Fruit fly (Drosophila melanogaster) whole organism, prepupa: Measurements from ENCODE around the gene Ir94b.

Experiments
- Blimp-1 ChIP-seq: fragments of 200-800 bp; sonication (Bioruptor generic); optimal IDR thresholded peaks from 3 replicates; lab custom pipeline; 2017; ENCODE audit warnings: missing biosample characterization, missing genetic modification characterization, mild to moderate bottlenecking, moderate library complexity, missing genetic modification reagents
- CG10631 ChIP-seq: fragments of 200-800 bp; sonication (Bioruptor generic); optimal IDR thresholded peaks from 2 replicates; lab custom pipeline; 2016; ENCODE audit warnings: missing biosample characterization, missing genetic modification characterization
- CG10669 ChIP-seq: fragments of 200-800 bp; sonication (Bioruptor generic); optimal IDR thresholded peaks from 3 replicates; lab custom pipeline; 2018; ENCODE audit warnings: missing biosample characterization, mild to moderate bottlenecking, missing genetic modification characterization, moderate library complexity
- CG11294 ChIP-seq: fragments of 200-800 bp; sonication (Bioruptor generic); IDR thresholded peaks from 2 replicates; pipeline ENCODE4 v1.3.6; 2022; ENCODE audit warnings: missing biosample characterization, missing genetic modification characterization
- CG11762 ChIP-seq: fragments of 200-800 bp; sonication (Bioruptor generic); optimal IDR thresholded peaks from 3 replicates; lab custom pipeline; 2016; ENCODE audit warnings: missing biosample characterization, missing genetic modification characterization; ENCODE audit not compliant: insufficient read depth
- CG11902 ChIP-seq: fragments of 200-800 bp; sonication (Bioruptor generic); optimal IDR thresholded peaks from 3 replicates; lab custom pipeline; 2016; ENCODE audit warnings: missing biosample characterization, missing genetic modification characterization
- CG15336 ChIP-seq: fragments of 200-800 bp; sonication (Bioruptor generic); IDR thresholded peaks from 2 replicates; pipeline ENCODE4 v1.3.6; 2022; ENCODE audit warnings: missing biosample characterization, missing genetic modification characterization
- CG16779 ChIP-seq: fragments of 200-800 bp; sonication (Bioruptor generic); optimal IDR thresholded peaks from 3 replicates; lab custom pipeline; 2017; ENCODE audit warnings: missing biosample characterization, mild to moderate bottlenecking, missing genetic modification characterization
- CG3032 ChIP-seq: fragments of 200-800 bp; optimal IDR thresholded peaks from 2 replicates; lab custom pipeline; 2019; ENCODE audit warnings: missing biosample characterization, mild to moderate bottlenecking, missing genetic modification characterization, moderate library complexity
- CG31627 ChIP-seq: fragments of 200-800 bp; sonication (Bioruptor generic); optimal IDR thresholded peaks from 3 replicates; lab custom pipeline; 2016; ENCODE audit warnings: missing biosample characterization, missing genetic modification characterization
- CG32006 ChIP-seq: fragments of 200-800 bp; sonication (Bioruptor generic); optimal IDR thresholded peaks from 3 replicates; lab custom pipeline; 2017; ENCODE audit warnings: missing biosample characterization, mild to moderate bottlenecking, missing genetic modification characterization
- CG3919 ChIP-seq: fragments of 200-800 bp; sonication (Bioruptor generic); optimal IDR thresholded peaks from 3 replicates; lab custom pipeline; 2016; ENCODE audit warnings: missing biosample characterization, missing genetic modification characterization
- CG6163 ChIP-seq: fragments of 200-800 bp; sonication (Bioruptor generic); IDR thresholded peaks from 3 replicates; pipeline ENCODE4 v1.3.6; 2022; ENCODE audit warnings: missing biosample characterization, missing genetic modification characterization
- CG6792 ChIP-seq: fragments of 200-800 bp; sonication (Bioruptor generic); optimal IDR thresholded peaks from 3 replicates; lab custom pipeline; 2016; ENCODE audit warnings: missing biosample characterization, missing genetic modification characterization
- CG6808 ChIP-seq: fragments of 200-800 bp; sonication (Bioruptor generic); optimal IDR thresholded peaks from 3 replicates; lab custom pipeline; 2017; ENCODE audit warnings: missing biosample characterization, missing genetic modification characterization, mild to moderate bottlenecking, moderate library complexity, missing genetic modification reagents
- CG6854 ChIP-seq: fragments of 200-800 bp; sonication (Bioruptor generic); optimal IDR thresholded peaks from 2 replicates; lab custom pipeline; 2017; ENCODE audit warnings: missing biosample characterization, mild to moderate bottlenecking, missing genetic modification characterization
- CG7368 ChIP-seq: fragments of 200-800 bp; sonication (Bioruptor generic); optimal IDR thresholded peaks from 3 replicates; lab custom pipeline; 2016; ENCODE audit warnings: missing biosample characterization, missing genetic modification characterization
- CG8119 ChIP-seq: fragments of 200-800 bp; sonication (Bioruptor generic); IDR thresholded peaks from 3 replicates; pipeline ENCODE4 v1.3.6; 2022; ENCODE audit warnings: missing biosample characterization, missing genetic modification characterization
- CG8319 ChIP-seq: fragments of 200-800 bp; sonication (Bioruptor generic); optimal IDR thresholded peaks from 3 replicates; lab custom pipeline; 2016; ENCODE audit warnings: missing biosample characterization, missing genetic modification characterization
- CG8632 ChIP-seq: fragments of 200-800 bp; sonication (Bioruptor generic); optimal IDR thresholded peaks from 3 replicates; lab custom pipeline; 2016; ENCODE audit warnings: missing biosample characterization, missing genetic modification characterization
- CG9139 ChIP-seq: fragments of 200-800 bp; sonication (Bioruptor generic); optimal IDR thresholded peaks from 3 replicates; lab custom pipeline; 2017; ENCODE audit warnings: missing biosample characterization, mild to moderate bottlenecking, missing genetic modification characterization
- Eip75B ChIP-seq: fragments of 200-800 bp; sonication (Bioruptor generic); optimal IDR thresholded peaks from 3 replicates; lab custom pipeline; 2016; ENCODE audit warnings: missing biosample characterization, missing genetic modification characterization
- Eip78C ChIP-seq: fragments of 200-800 bp; sonication (Bioruptor generic); peaks from one replicate; lab custom pipeline; 2016; ENCODE audit warnings: missing biosample characterization, missing genetic modification characterization
- Eip93F ChIP-seq: fragments of 200-800 bp; sonication (Bioruptor generic); optimal IDR thresholded peaks from 2 replicates; lab custom pipeline; 2016; ENCODE audit warnings: missing biosample characterization, mild to moderate bottlenecking, missing genetic modification characterization
- Ets21C ChIP-seq: fragments of 200-800 bp; sonication (Bioruptor generic); optimal IDR thresholded peaks from 3 replicates; lab custom pipeline; 2016; ENCODE audit warnings: missing biosample characterization, missing genetic modification characterization
- Ets96B ChIP-seq: fragments of 200-800 bp; optimal IDR thresholded peaks from 2 replicates; lab custom pipeline; 2019; ENCODE audit warnings: missing biosample characterization, mild to moderate bottlenecking, missing genetic modification characterization, moderate library complexity
- Gug ChIP-seq: fragments of 200-800 bp; sonication (Bioruptor generic); IDR thresholded peaks from 2 replicates; pipeline ENCODE4 v1.3.6; 2022; ENCODE audit warnings: missing biosample characterization, missing genetic modification characterization
- Hr38 ChIP-seq: sonication (Bioruptor generic); optimal IDR thresholded peaks from 2 replicates; lab custom pipeline; 2016; ENCODE audit warnings: missing biosample characterization, missing genetic modification characterization
- Hr39 ChIP-seq: fragments of 200-800 bp; sonication (Bioruptor generic); optimal IDR thresholded peaks from 2 replicates; lab custom pipeline; 2016; ENCODE audit warnings: missing biosample characterization, missing genetic modification characterization
- Hr4 ChIP-seq: fragments of 200-800 bp; sonication (Bioruptor generic); optimal IDR thresholded peaks from 3 replicates; lab custom pipeline; 2016; ENCODE audit warnings: missing biosample characterization, missing genetic modification characterization
- Lpt ChIP-seq: fragments of 200-800 bp; sonication (Bioruptor generic); optimal IDR thresholded peaks from 3 replicates; lab custom pipeline; 2016; ENCODE audit warnings: missing biosample characterization, missing genetic modification characterization
- Met ChIP-seq: fragments of 200-800 bp; sonication (Bioruptor generic); optimal IDR thresholded peaks from 3 replicates; lab custom pipeline; 2016; ENCODE audit warnings: missing biosample characterization, missing genetic modification characterization
- Sox102F ChIP-seq: fragments of 200-800 bp; sonication (Bioruptor generic); optimal IDR thresholded peaks from 2 replicates; lab custom pipeline; 2016; ENCODE audit warnings: missing biosample characterization, mild to moderate bottlenecking, missing genetic modification characterization
- Sox14 ChIP-seq: fragments of 200-800 bp; sonication (Bioruptor generic); optimal IDR thresholded peaks from 3 replicates; lab custom pipeline; 2016; ENCODE audit warnings: missing biosample characterization, missing genetic modification characterization
- Sox15 ChIP-seq: fragments of 200-800 bp; sonication (Bioruptor generic); optimal IDR thresholded peaks from 3 replicates; lab custom pipeline; 2016; ENCODE audit warnings: missing biosample characterization, missing genetic modification characterization
- achi ChIP-seq: fragments of 200-800 bp; sonication (Bioruptor generic); optimal IDR thresholded peaks from 3 replicates; lab custom pipeline; 2016; ENCODE audit warnings: missing biosample characterization, missing genetic modification characterization
- acj6 ChIP-seq: fragments of 200-800 bp; sonication (Bioruptor generic); optimal IDR thresholded peaks from 3 replicates; lab custom pipeline; 2016; ENCODE audit warnings: missing biosample characterization, missing genetic modification characterization
- dsx ChIP-seq: fragments of 200-800 bp; optimal IDR thresholded peaks from 3 replicates; lab custom pipeline; 2019; ENCODE audit warnings: missing biosample characterization, mild to moderate bottlenecking, missing genetic modification characterization, moderate library complexity; ENCODE audit not compliant: poor library complexity, severe bottlenecking
- eg ChIP-seq: fragments of 200-800 bp; sonication (Bioruptor generic); IDR thresholded peaks from 3 replicates; pipeline ENCODE4 v1.3.6; 2022; ENCODE audit warnings: missing biosample characterization, missing genetic modification characterization
- esn ChIP-seq: fragments of 200-800 bp; sonication (Bioruptor generic); optimal IDR thresholded peaks from 2 replicates; lab custom pipeline; 2016; ENCODE audit warnings: missing biosample characterization, mild to moderate bottlenecking, missing genetic modification characterization, moderate library complexity
- fd59A ChIP-seq: fragments of 200-800 bp; sonication (Bioruptor generic); optimal IDR thresholded peaks from 2 replicates; lab custom pipeline; 2017; ENCODE audit warnings: missing biosample characterization, mild to moderate bottlenecking, missing genetic modification characterization, missing genetic modification reagents
- fd85E ChIP-seq: fragments of 200-800 bp; sonication (Bioruptor generic); optimal IDR thresholded peaks from 3 replicates; lab custom pipeline; 2016; ENCODE audit warnings: missing biosample characterization, missing genetic modification characterization
- fkh ChIP-seq: fragments of 200-800 bp; sonication (Bioruptor generic); optimal IDR thresholded peaks from 3 replicates; lab custom pipeline; 2017; ENCODE audit warnings: missing biosample characterization, mild to moderate bottlenecking, missing genetic modification characterization, moderate library complexity
- net ChIP-seq: fragments of 200-800 bp; sonication (Bioruptor generic); optimal IDR thresholded peaks from 3 replicates; lab custom pipeline; 2016; ENCODE audit warnings: missing biosample characterization, missing genetic modification characterization
- pdm3 ChIP-seq: fragments of 200-800 bp; sonication (Bioruptor generic); optimal IDR thresholded peaks from 3 replicates; lab custom pipeline; 2016; ENCODE audit warnings: missing biosample characterization, missing genetic modification characterization
- spab ChIP-seq: fragments of 200-800 bp; sonication (Bioruptor generic); optimal IDR thresholded peaks from 2 replicates; lab custom pipeline; 2017; ENCODE audit warnings: missing biosample characterization, mild to moderate bottlenecking, missing genetic modification characterization, missing genetic modification reagents
- svp ChIP-seq: fragments of 200-800 bp; sonication (Bioruptor generic); peaks from one replicate; lab custom pipeline; 2016; ENCODE audit warnings: missing biosample characterization, missing genetic modification characterization
- topi ChIP-seq: fragments of 200-800 bp; sonication (Bioruptor generic); optimal IDR thresholded peaks from 3 replicates; lab custom pipeline; 2016; ENCODE audit warnings: missing biosample characterization, missing genetic modification characterization
- vri ChIP-seq: fragments of 200-800 bp; sonication (Bioruptor generic); optimal IDR thresholded peaks from 3 replicates; lab custom pipeline; 2016; ENCODE audit warnings: missing biosample characterization, mild to moderate bottlenecking, missing genetic modification characterization

Ir94b gene

DNA sequence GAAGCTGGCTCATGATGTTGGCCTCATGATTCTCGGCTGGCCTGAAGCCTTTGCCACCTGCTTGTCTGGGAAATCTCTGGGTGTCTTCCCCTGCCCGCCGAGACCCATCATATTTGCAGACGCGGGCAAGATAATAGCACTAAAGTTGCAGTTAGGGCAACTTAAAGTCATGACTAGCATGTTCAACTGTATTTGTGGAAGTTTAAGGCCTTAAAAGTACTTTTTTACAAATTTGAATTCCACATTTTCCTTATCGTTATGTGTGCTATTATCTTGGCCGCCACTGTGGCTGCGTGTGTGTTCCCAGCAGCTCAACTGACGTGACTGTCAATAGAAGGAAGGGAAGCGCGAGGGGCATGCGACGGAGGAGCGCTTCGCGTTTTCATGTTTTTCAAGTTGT, 22.1 kb upstream of the Ir94b start (continued):
- TF ChIP-seq CG8119 (GFP tag; lab: Robert Waterston, UW): peak; percentile 91
- peak; percentile 82 for TF ChIP-seq pdm3 (GFP tag; lab: Kevin White, UChicago)
- peak; percentile 76 for TF ChIP-seq topi
- TF ChIP-seq Hr4 (GFP tag; lab: Kevin White, UChicago): peak; percentile 88
- TF ChIP-seq Eip75B: peak; percentile 89
- peak; percentile 84 for TF ChIP-seq acj6 (GFP tag; lab: Kevin White, UChicago)
- TF ChIP-seq spab (GFP tag; lab: Kevin White, UChicago): peak; percentile 90
- peak; percentile 33 for TF ChIP-seq Blimp-1
- TF ChIP-seq, all 60 proteins: peak for 58

DNA sequence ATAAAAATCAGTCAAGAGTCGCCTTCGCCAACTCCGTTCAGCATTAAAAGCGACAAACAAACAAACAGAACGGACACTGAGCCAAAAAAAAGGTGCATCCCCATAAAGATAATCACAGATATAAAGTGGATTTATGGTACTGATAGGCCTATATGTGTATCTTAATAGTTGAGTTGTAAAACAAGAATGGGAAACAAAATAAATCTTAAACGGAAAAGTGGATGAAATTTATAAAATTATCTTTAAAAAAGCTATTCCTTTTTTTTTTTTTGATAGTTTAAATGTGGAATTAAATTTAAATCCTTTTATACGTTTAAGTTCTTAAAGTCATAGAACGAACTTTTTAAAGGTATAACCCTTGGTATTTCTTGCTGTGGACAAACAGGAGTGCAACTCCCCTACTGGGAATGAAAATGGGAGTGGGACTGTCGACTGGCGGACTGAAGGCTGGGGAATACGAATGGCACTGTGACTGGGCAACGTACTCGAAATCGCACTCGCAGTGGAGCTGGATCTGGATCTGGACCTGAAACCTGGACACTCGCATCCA, 20.0 kb upstream of the Ir94b start:
- TF ChIP-seq CG8632 (peak; percentile 41), topi (peak; percentile 54), Met (GFP tag; lab: Kevin White, UChicago) (peak; percentile 50), Eip93F (no peak), Sox102F (GFP tag; lab: Kevin White, UChicago) (peak; percentile 15), CG3032 (tag; lab: Kevin White, UChicago) (peak; percentile 47), CG11902 (GFP tag; lab: Kevin White, UChicago) (no peak), Hr39 (GFP tag; lab: Kevin White, UChicago) (peak; percentile 4), CG15336 (GFP tag; lab: Robert Waterston, UW) (no peak), CG9139 (GFP tag; lab: Kevin White, UChicago) (peak; percentile 23), Blimp-1 (no peak), CG10631 (GFP tag; lab: Kevin White, UChicago) (peak; percentile 67), pdm3 (GFP tag; lab: Kevin White, UChicago) (peak; percentile 52), esn (GFP tag; lab: Kevin White, UChicago) (peak; percentile 45), CG8119 (GFP tag; lab: Robert Waterston, UW) (peak; percentile 41; the same call in 1 of the 3 replicates), Ets96B (tag; lab: Kevin White, UChicago) (peak; percentile 54), fkh (GFP tag; lab: Kevin White, UChicago) (no peak), Eip78C (GFP tag; lab: Kevin White, UChicago) (peak; percentile 85), fd59A (GFP tag; lab: Kevin White, UChicago) (peak; percentile 21), Lpt (GFP tag; lab: Kevin White, UChicago) (no peak), net (GFP tag; lab: Kevin White, UChicago) (peak; percentile 24), CG8319 (GFP tag; lab: Kevin White, UChicago) (no peak), CG11294 (GFP tag; lab: Robert Waterston, UW) (no peak), Gug (GFP tag; lab: Robert Waterston, UW) (no peak), CG16779 (no peak), svp (GFP tag; lab: Kevin White, UChicago) (peak; percentile 78), achi (peak; percentile 28), CG6808 (GFP tag; lab: Kevin White, UChicago) (peak; percentile 56), Sox14 (GFP tag; lab: Kevin White, UChicago) (no peak), CG31627 (peak; percentile 35), CG32006 (GFP tag; lab: Kevin White, UChicago) (peak; percentile 12), CG11762 (GFP tag; lab: Kevin White, UChicago) (no peak), fd85E (GFP tag; lab: Kevin White, UChicago) (no peak), vri (no peak), dsx (GFP tag; lab: Kevin White, UChicago) (peak; percentile 44), acj6 (GFP tag; lab: Kevin White, UChicago) (peak; percentile 36), Hr38 (GFP tag; lab: Kevin White, UChicago) (no peak), CG10669 (peak; percentile 53), CG6854 (GFP tag; lab: Kevin White, UChicago) (no peak), CG3919 (GFP tag; lab: Kevin White, UChicago) (peak; percentile 67), CG7368 (GFP tag; lab: Kevin White, UChicago) (peak; percentile 10), spab (GFP tag; lab: Kevin White, UChicago) (peak; percentile 57), CG6163 (GFP tag; lab: Robert Waterston, UW) (no peak), Eip75B (peak; percentile 45), CG6792 (peak; percentile 30), Ets21C (GFP tag; lab: Kevin White, UChicago) (no peak), Sox15 (GFP tag; lab: Kevin White, UChicago) (no peak), eg (GFP tag; lab: Robert Waterston, UW) (no peak)
